Worm (Caenorhabditis elegans) whole organism, young adult: ENCODE results near the gene M05D6.5.
A peak's percentile ranks its signal among the peaks of the same experiment; 100 is the strongest.

ENCODE experiments used
- B0035.1 ChIP-seq: sonication (generic microtip); optimal IDR thresholded peaks from 2 replicates; lab custom pipeline; 2016; ENCODE audit warnings: missing genetic modification characterization, mild to moderate bottlenecking, missing compliant biosample characterization, missing genotype, missing genetic modification reagents
- B0336.3 ChIP-seq: fragments of 200-800 bp; sonication (Bioruptor generic); IDR thresholded peaks from 2 replicates; pipeline ENCODE4 v1.3.6; 2022; ENCODE audit warnings: missing genetic modification characterization, missing compliant biosample characterization
- F22D6.2 ChIP-seq: sonication (generic microtip); optimal IDR thresholded peaks from 2 replicates; lab custom pipeline; 2016; ENCODE audit warnings: mild to moderate bottlenecking, missing genetic modification characterization, missing compliant biosample characterization
- F37B4.10 ChIP-seq: fragments of 200-800 bp; sonication (Bioruptor generic); IDR thresholded peaks from 2 replicates; pipeline ENCODE4 v1.3.6; 2022; ENCODE audit warnings: missing genetic modification characterization, missing compliant biosample characterization
- F57A8.1 ChIP-seq: fragments of 200-800 bp; sonication (Bioruptor generic); optimal IDR thresholded peaks from 2 replicates; lab custom pipeline; 2018; ENCODE audit warnings: mild to moderate bottlenecking, missing genetic modification characterization, moderate library complexity, missing compliant biosample characterization
- K12H6.12 ChIP-seq: fragments of 200-800 bp; sonication (Bioruptor generic); optimal IDR thresholded peaks from 2 replicates; lab custom pipeline; 2018; ENCODE audit warnings: mild to moderate bottlenecking, missing genetic modification characterization, missing compliant biosample characterization
- T26A5.8 ChIP-seq: sonication (generic microtip); optimal IDR thresholded peaks from 2 replicates; lab custom pipeline; 2016; ENCODE audit warnings: missing genetic modification characterization, missing compliant biosample characterization
- Y56A3A.18 ChIP-seq: fragments of 200-800 bp; sonication (Bioruptor generic); IDR thresholded peaks from 2 replicates; pipeline ENCODE4 v1.3.6; 2022; ENCODE audit warnings: missing genetic modification reagents, missing genetic modification characterization, missing compliant biosample characterization
- Y79H2A.3 ChIP-seq: fragments of 200-800 bp; sonication (Bioruptor generic); conservative IDR thresholded peaks from 2 replicates; pipeline ENCODE4 v1.3.6; 2022; ENCODE audit warnings: missing genetic modification reagents, missing genetic modification characterization, missing compliant biosample characterization
- attf-3 ChIP-seq: fragments of 200-800 bp; sonication (Bioruptor generic); conservative IDR thresholded peaks from 2 replicates; pipeline ENCODE4 v1.3.6; 2022; ENCODE audit warnings: missing genetic modification reagents, missing genetic modification characterization, missing compliant biosample characterization
- attf-6 ChIP-seq: fragments of 200-800 bp; sonication (Bioruptor generic); IDR thresholded peaks from 2 replicates; pipeline ENCODE4 v1.3.6; 2022; ENCODE audit warnings: missing genetic modification reagents, missing genetic modification characterization, missing compliant biosample characterization
- bed-2 ChIP-seq: fragments of 200-800 bp; sonication (Bioruptor generic); IDR thresholded peaks from 2 replicates; pipeline ENCODE4 v1.3.6; 2022; ENCODE audit warnings: missing genetic modification reagents, missing genetic modification characterization, missing compliant biosample characterization
- ccch-3 ChIP-seq: fragments of 200-800 bp; sonication (Bioruptor generic); optimal IDR thresholded peaks from 2 replicates; lab custom pipeline; 2018; ENCODE audit warnings: mild to moderate bottlenecking, missing genetic modification characterization, missing compliant biosample characterization
- cebp-2 ChIP-seq: fragments of 200-800 bp; sonication (Bioruptor generic); IDR thresholded peaks from 2 replicates; pipeline ENCODE4 v1.3.6; 2022; ENCODE audit warnings: missing genetic modification characterization, missing compliant biosample characterization
- ceh-100 ChIP-seq: fragments of 200-800 bp; sonication (Bioruptor generic); IDR thresholded peaks from 2 replicates; pipeline ENCODE4 v1.3.6; 2022; ENCODE audit warnings: missing genetic modification reagents, missing genetic modification characterization, missing compliant biosample characterization
- ceh-40 ChIP-seq: fragments of 200-800 bp; sonication (Bioruptor generic); IDR thresholded peaks from 2 replicates; pipeline ENCODE4 v1.3.6; 2022; ENCODE audit warnings: missing genetic modification characterization, missing compliant biosample characterization
- ceh-58 ChIP-seq: fragments of 200-800 bp; sonication (Bioruptor generic); IDR thresholded peaks from 2 replicates; pipeline ENCODE4 v1.3.6; 2022; ENCODE audit warnings: missing genetic modification characterization, missing compliant biosample characterization
- chd-7 ChIP-seq: sonication (generic microtip); optimal IDR thresholded peaks from 2 replicates; lab custom pipeline; 2016; ENCODE audit warnings: mild to moderate bottlenecking, missing genetic modification characterization, moderate library complexity, missing compliant biosample characterization
- die-1 ChIP-seq: sonication (generic microtip); optimal IDR thresholded peaks from 2 replicates; lab custom pipeline; 2016; ENCODE audit warnings: missing genotype, mild to moderate bottlenecking, missing genetic modification characterization, missing compliant biosample characterization
- dox-1 ChIP-seq: fragments of 200-800 bp; sonication (Bioruptor generic); IDR thresholded peaks from 2 replicates; pipeline ENCODE4 v1.3.6; 2022; ENCODE audit warnings: missing genetic modification reagents, missing genetic modification characterization, missing compliant biosample characterization
- egl-44 ChIP-seq: fragments of 200-800 bp; sonication (Bioruptor generic); IDR thresholded peaks from 2 replicates; pipeline ENCODE4 v1.3.6; 2022; ENCODE audit warnings: missing genetic modification reagents, missing genetic modification characterization, missing compliant biosample characterization
- ekl-4 ChIP-seq: fragments of 200-800 bp; sonication (Bioruptor generic); IDR thresholded peaks from 2 replicates; pipeline ENCODE4 v1.3.6; 2022; ENCODE audit warnings: missing genetic modification reagents, missing genetic modification characterization, missing compliant biosample characterization
- fkh-3 ChIP-seq: sonication (generic microtip); optimal IDR thresholded peaks from 2 replicates; lab custom pipeline; 2016; ENCODE audit warnings: mild to moderate bottlenecking, missing genetic modification characterization, missing compliant biosample characterization
- him-1 ChIP-seq: sonication (generic microtip); optimal IDR thresholded peaks from 2 replicates; lab custom pipeline; 2016; ENCODE audit warnings: missing genotype, missing genetic modification reagents, missing genetic modification characterization, missing compliant biosample characterization
- hlh-12 ChIP-seq: sonication (generic microtip); optimal IDR thresholded peaks from 2 replicates; lab custom pipeline; 2016; ENCODE audit warnings: missing genetic modification characterization, missing compliant biosample characterization
- hmg-20 ChIP-seq: fragments of 200-800 bp; sonication (Bioruptor generic); IDR thresholded peaks from 2 replicates; pipeline ENCODE4 v1.3.6; 2022; ENCODE audit warnings: missing genetic modification reagents, missing genetic modification characterization, missing compliant biosample characterization
- hrde-1 ChIP-seq: sonication (generic microtip); optimal IDR thresholded peaks from 2 replicates; lab custom pipeline; 2016; ENCODE audit warnings: missing genetic modification characterization, mild to moderate bottlenecking, missing compliant biosample characterization, moderate library complexity, missing genotype, missing genetic modification reagents, borderline replicate concordance
- lin-26 ChIP-seq: fragments of 200-800 bp; sonication (Bioruptor generic); IDR thresholded peaks from 2 replicates; pipeline ENCODE4 v1.3.6; 2022; ENCODE audit warnings: missing genetic modification reagents, missing genetic modification characterization, missing compliant biosample characterization
- lin-35 ChIP-seq, 3 experiments: fragments of 150-350 bp in 2 of 3; sonication (generic microtip) in 1 of 3; optimal IDR thresholded peaks; 2 replicates each; lab custom pipeline; 2014 to 2018; ENCODE audit warnings: missing biosample characterization in 3 of 3, missing genetic modification characterization in 3 of 3, missing genetic modification reagents in 3 of 3
- lin-54 ChIP-seq: fragments of 200-800 bp; sonication (Bioruptor generic); optimal IDR thresholded peaks from 2 replicates; lab custom pipeline; 2018; ENCODE audit warnings: mild to moderate bottlenecking, missing genetic modification characterization, missing compliant biosample characterization
- lir-1 ChIP-seq: fragments of 200-800 bp; sonication (Bioruptor generic); conservative IDR thresholded peaks from 2 replicates; pipeline ENCODE4 v1.3.6; 2022; ENCODE audit warnings: missing genetic modification reagents, missing genetic modification characterization, missing compliant biosample characterization
- lsl-1 ChIP-seq: fragments of 200-800 bp; sonication (Bioruptor generic); optimal IDR thresholded peaks from 2 replicates; lab custom pipeline; 2018; ENCODE audit warnings: mild to moderate bottlenecking, missing genetic modification characterization, moderate library complexity, missing compliant biosample characterization
- lsy-27 ChIP-seq: sonication (generic microtip); optimal IDR thresholded peaks from 2 replicates; lab custom pipeline; 2017; ENCODE audit warnings: missing genetic modification characterization, mild to moderate bottlenecking, missing compliant biosample characterization, antibody characterized with exemption, missing genotype, borderline replicate concordance; ENCODE audit not compliant: insufficient read depth
- mcd-1 ChIP-seq: fragments of 200-800 bp; sonication (Bioruptor generic); IDR thresholded peaks from 2 replicates; pipeline ENCODE4 v1.3.6; 2022; ENCODE audit warnings: missing genetic modification reagents, missing genetic modification characterization, missing compliant biosample characterization
- mxl-1 ChIP-seq: sonication (generic microtip); optimal IDR thresholded peaks from 2 replicates; lab custom pipeline; 2016; ENCODE audit warnings: missing genetic modification characterization, missing compliant biosample characterization
- nfya-2 ChIP-seq: fragments of 200-800 bp; sonication (Bioruptor generic); IDR thresholded peaks from 2 replicates; pipeline ENCODE4 v1.3.6; 2022; ENCODE audit warnings: missing genetic modification reagents, missing genetic modification characterization, missing compliant biosample characterization
- nhr-27 ChIP-seq: fragments of 200-800 bp; sonication (Bioruptor generic); optimal IDR thresholded peaks from 2 replicates; lab custom pipeline; 2018; ENCODE audit warnings: mild to moderate bottlenecking, missing genetic modification characterization, moderate library complexity, missing compliant biosample characterization
- nhr-80 ChIP-seq: sonication (generic microtip); optimal IDR thresholded peaks from 2 replicates; lab custom pipeline; 2016; ENCODE audit warnings: missing genetic modification characterization, missing compliant biosample characterization
- nhr-90 ChIP-seq: sonication (generic microtip); optimal IDR thresholded peaks from 2 replicates; lab custom pipeline; 2016; ENCODE audit warnings: missing genotype, mild to moderate bottlenecking, missing genetic modification characterization, missing compliant biosample characterization
- pbrm-1 ChIP-seq: fragments of 200-800 bp; sonication (Bioruptor generic); IDR thresholded peaks from 2 replicates; pipeline ENCODE4 v1.3.6; 2022; ENCODE audit warnings: missing genetic modification reagents, missing genetic modification characterization, missing compliant biosample characterization
- repo-1 ChIP-seq: sonication (generic microtip); optimal IDR thresholded peaks from 2 replicates; lab custom pipeline; 2017; ENCODE audit warnings: mild to moderate bottlenecking, missing genetic modification characterization, missing compliant biosample characterization
- rpc-1 ChIP-seq, 2 experiments: fragments of 150-350 bp in 1 of 2; sonication (generic microtip) in 1 of 2; optimal IDR thresholded peaks; 2 replicates each; lab custom pipeline; 2014 to 2018; ENCODE audit warnings: missing biosample characterization in 1 of 2, missing genetic modification characterization in 1 of 2, missing genetic modification reagents in 1 of 2, missing genotype in 1 of 2
- tbp1 ChIP-seq: fragments of 200-800 bp; sonication (Bioruptor generic); optimal IDR thresholded peaks from 2 replicates; lab custom pipeline; 2018; ENCODE audit warnings: mild to moderate bottlenecking, missing genetic modification characterization, missing compliant biosample characterization
- tbx-9 ChIP-seq: sonication (generic microtip); optimal IDR thresholded peaks from 2 replicates; lab custom pipeline; 2016; ENCODE audit warnings: borderline replicate concordance, missing genetic modification characterization, inconsistent platforms, missing compliant biosample characterization
- unc-130 ChIP-seq: sonication (generic microtip); optimal IDR thresholded peaks from 2 replicates; lab custom pipeline; 2016; ENCODE audit warnings: missing genetic modification reagents, missing genetic modification characterization, missing compliant biosample characterization
- zim-3 ChIP-seq: sonication (generic microtip); optimal IDR thresholded peaks from 2 replicates; lab custom pipeline; 2017; ENCODE audit warnings: mild to moderate bottlenecking, missing genetic modification characterization, moderate library complexity, missing compliant biosample characterization
- ztf-18 ChIP-seq: sonication (generic microtip); optimal IDR thresholded peaks from 2 replicates; lab custom pipeline; 2016; ENCODE audit warnings: missing genotype, mild to moderate bottlenecking, missing genetic modification characterization, missing compliant biosample characterization
- ztf-22 ChIP-seq: fragments of 200-800 bp; sonication (Bioruptor generic); optimal IDR thresholded peaks from 2 replicates; lab custom pipeline; 2018; ENCODE audit warnings: mild to moderate bottlenecking, missing genetic modification characterization, moderate library complexity, missing compliant biosample characterization
- ztf-25 ChIP-seq: fragments of 200-800 bp; sonication (Bioruptor generic); IDR thresholded peaks from 2 replicates; pipeline ENCODE4 v1.3.6; 2022; ENCODE audit warnings: missing genetic modification reagents, missing genetic modification characterization, missing compliant biosample characterization
- ztf-26 ChIP-seq: sonication (generic microtip); optimal IDR thresholded peaks from 2 replicates; lab custom pipeline; 2017; ENCODE audit warnings: missing genetic modification characterization, missing compliant biosample characterization

M05D6.5 gene

DNA sequence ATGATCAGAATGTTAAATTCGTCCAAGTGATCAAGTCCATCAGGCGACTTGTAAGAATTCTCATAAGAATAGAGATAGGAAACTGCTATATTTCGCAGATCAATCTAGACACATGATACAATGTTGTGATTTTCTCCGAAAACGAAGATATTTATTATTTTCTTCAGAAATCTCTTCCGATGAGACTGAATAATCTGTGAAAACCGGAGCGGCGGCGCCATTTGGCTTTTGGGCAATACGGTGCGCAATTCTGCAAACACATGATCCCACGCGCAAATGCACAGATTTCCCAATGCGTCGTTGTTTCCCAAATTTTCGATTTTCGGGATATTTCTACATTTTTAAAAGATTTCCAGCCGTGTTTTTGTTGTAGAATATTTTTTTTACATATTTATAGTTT lies 39.8 kb downstream of the M05D6.5 start (continued):
- TF ChIP-seq pbrm-1: no peak
- no peak for TF ChIP-seq bed-2 (GFP tag; lab: Robert Waterston, UW)
- no peak for TF ChIP-seq B0035.1
- TF ChIP-seq lin-26 (GFP tag; lab: Robert Waterston, UW): no peak
- TF ChIP-seq tbp1 (GFP tag; lab: Kevin White, UChicago): peak; percentile 38
- TF ChIP-seq nhr-90 (tag; lab: Kevin White, UChicago): no peak
- no peak for TF ChIP-seq ccch-3 (GFP tag; lab: Kevin White, UChicago)
- TF ChIP-seq ztf-25: no peak
- TF ChIP-seq K12H6.12: no peak
- TF ChIP-seq lir-1 (GFP tag; lab: Robert Waterston, UW): no peak
- TF ChIP-seq ztf-26 (tag; lab: Kevin White, UChicago): peak; percentile 2
- no peak for TF ChIP-seq ekl-4
- TF ChIP-seq cebp-2 (GFP tag; lab: Robert Waterston, UW): no peak
- no peak for TF ChIP-seq fkh-3
- TF ChIP-seq B0336.3: no peak
- TF ChIP-seq Y56A3A.18 (GFP tag; lab: Robert Waterston, UW): no peak
- no peak for TF ChIP-seq F57A8.1 (GFP tag; lab: Kevin White, UChicago)
- no peak for TF ChIP-seq die-1 (tag; lab: Kevin White, UChicago)
- TF ChIP-seq ztf-18 (tag; lab: Kevin White, UChicago): no peak
- TF ChIP-seq lsy-27: no peak
- TF ChIP-seq hrde-1 (tag; lab: Kevin White, UChicago): no peak
- no peak for TF ChIP-seq ztf-22 (GFP tag; lab: Kevin White, UChicago)
- no peak for TF ChIP-seq nhr-27 (tag; lab: Kevin White, UChicago)
- TF ChIP-seq T26A5.8 (tag; lab: Kevin White, UChicago): no peak
- no peak for TF ChIP-seq attf-3
- peak; percentile 57; the same call in 1 of the 2 replicates for TF ChIP-seq dox-1 (GFP tag; lab: Robert Waterston, UW)
- TF ChIP-seq F22D6.2 (tag; lab: Kevin White, UChicago): no peak
- TF ChIP-seq tbx-9 (tag; lab: Kevin White, UChicago): no peak
- no peak for TF ChIP-seq hlh-12 (tag; lab: Kevin White, UChicago)
- no peak for TF ChIP-seq rpc-1 (optimal IDR thresholded peaks at IDR 0.05; lab: Kevin White, UChicago)
- no peak for TF ChIP-seq rpc-1 (tag; optimal IDR thresholded peaks at IDR 0.05; lab: Kevin White, UChicago)
- no peak for TF ChIP-seq attf-6 (GFP tag; lab: Robert Waterston, UW)
- no peak for TF ChIP-seq chd-7 (tag; lab: Kevin White, UChicago)
- TF ChIP-seq hmg-20 (GFP tag; lab: Robert Waterston, UW): no peak
- peak; percentile 41 for TF ChIP-seq lin-54 (GFP tag; lab: Kevin White, UChicago)
- TF ChIP-seq nhr-80 (tag; lab: Kevin White, UChicago): no peak
- no peak for TF ChIP-seq repo-1
- no peak for TF ChIP-seq him-1 (tag; lab: Kevin White, UChicago)
- TF ChIP-seq mcd-1 (GFP tag; lab: Robert Waterston, UW): peak; percentile 49
- no peak for TF ChIP-seq F37B4.10 (GFP tag; lab: Robert Waterston, UW)
- TF ChIP-seq egl-44 (GFP tag; lab: Robert Waterston, UW): no peak
- TF ChIP-seq ceh-58: no peak
- no peak for TF ChIP-seq unc-130 (GFP tag; lab: Kevin White, UChicago)
- TF ChIP-seq ceh-40 (GFP tag; lab: Robert Waterston, UW): no peak
- no peak for TF ChIP-seq zim-3 (tag; lab: Kevin White, UChicago)
- TF ChIP-seq mxl-1: no peak
- TF ChIP-seq Y79H2A.3: no peak
- TF ChIP-seq ceh-100: no peak
- no peak for TF ChIP-seq nfya-2 (GFP tag; lab: Robert Waterston, UW)
- TF ChIP-seq lsl-1 (GFP tag; lab: Kevin White, UChicago): peak; percentile 67
- TF ChIP-seq lin-35 (GFP tag; optimal IDR thresholded peaks at IDR 0.05; lab: Kevin White, UChicago): peak in 1 of 3 experiments; percentile 7
